Fruit fly (Drosophila melanogaster) whole organism, wandering third instar larva: Measurements from ENCODE around the gene CG9016.

Experiments used
- Abd-B ChIP-seq: fragments of >200 bp; optimal IDR thresholded peaks from 2 replicates; lab custom pipeline; 2017; ENCODE audit warnings: missing biosample characterization, missing genetic modification characterization
- CG32264 ChIP-seq: fragments of 200-800 bp; sonication (Bioruptor generic); optimal IDR thresholded peaks from 2 replicates; lab custom pipeline; 2016; ENCODE audit warnings: missing biosample characterization, missing genetic modification characterization
- CG9705 ChIP-seq: fragments of 200-800 bp; sonication (Bioruptor generic); optimal IDR thresholded peaks from 2 replicates; lab custom pipeline; 2018; ENCODE audit warnings: missing biosample characterization, mild to moderate bottlenecking, missing genetic modification characterization
- CrebA ChIP-seq: fragments of 200-800 bp; sonication (Bioruptor generic); optimal IDR thresholded peaks from 2 replicates; lab custom pipeline; 2016; ENCODE audit warnings: missing biosample characterization, mild to moderate bottlenecking, missing genetic modification characterization, borderline replicate concordance
- Dfd ChIP-seq: fragments of >200 bp; optimal IDR thresholded peaks from 2 replicates; lab custom pipeline; 2017; ENCODE audit warnings: missing biosample characterization, missing genetic modification characterization
- Dif ChIP-seq: fragments of 200-275, 200-300 bp; sonication (Bioruptor generic); optimal IDR thresholded peaks from 2 replicates; lab custom pipeline; 2018; ENCODE audit warnings: missing biosample characterization, missing genetic modification characterization; ENCODE audit not compliant: partially characterized antibody
- GATAd ChIP-seq: sonication (Bioruptor generic); optimal IDR thresholded peaks from 2 replicates; lab custom pipeline; 2016; ENCODE audit warnings: missing biosample characterization, missing genetic modification characterization
- HLH106 ChIP-seq: fragments of 200-800 bp; optimal IDR thresholded peaks from 3 replicates; lab custom pipeline; 2019; ENCODE audit warnings: missing biosample characterization, mild to moderate bottlenecking, missing genetic modification characterization, moderate library complexity
- Hnf4 ChIP-seq: fragments of 200-800 bp; sonication (Bioruptor generic); optimal IDR thresholded peaks from 2 replicates; lab custom pipeline; 2016; ENCODE audit warnings: missing biosample characterization, mild to moderate bottlenecking, missing genetic modification characterization
- Hr78 ChIP-seq: fragments of >200 bp; optimal IDR thresholded peaks from 2 replicates; lab custom pipeline; 2017; ENCODE audit warnings: missing biosample characterization, missing genetic modification characterization
- Hr83 ChIP-seq: fragments of 200-300 bp; sonication (Bioruptor generic); optimal IDR thresholded peaks from 2 replicates; lab custom pipeline; 2016; ENCODE audit warnings: missing biosample characterization, mild to moderate bottlenecking, missing genetic modification characterization, moderate library complexity; ENCODE audit not compliant: poor library complexity, severe bottlenecking
- Jra ChIP-seq: sonication (Bioruptor generic); optimal IDR thresholded peaks from 2 replicates; lab custom pipeline; 2016; ENCODE audit warnings: missing biosample characterization, missing genetic modification characterization
- Mio ChIP-seq: sonication (Bioruptor generic); optimal IDR thresholded peaks from 2 replicates; lab custom pipeline; 2016; ENCODE audit warnings: missing biosample characterization, missing genetic modification characterization
- Myc ChIP-seq: fragments of >200 bp; optimal IDR thresholded peaks from 2 replicates; lab custom pipeline; 2017
- N ChIP-seq: fragments of >200 bp; optimal IDR thresholded peaks from 2 replicates; lab custom pipeline; 2018; ENCODE audit warnings: missing biosample characterization, missing external identifiers, missing genetic modification characterization
- OdsH ChIP-seq: fragments of 200-800 bp; sonication (Bioruptor generic); optimal IDR thresholded peaks from 2 replicates; lab custom pipeline; 2016; ENCODE audit warnings: missing biosample characterization, mild to moderate bottlenecking, missing genetic modification characterization
- Rel ChIP-seq, 2 experiments: fragments of 200-800 bp; sonication (Bioruptor generic) in 1 of 2; optimal IDR thresholded peaks; 2 replicates in 1 of 2; 3 replicates in 1 of 2; lab custom pipeline; 2016 to 2019; ENCODE audit warnings: mild to moderate bottlenecking in 2 of 2, missing biosample characterization in 2 of 2, missing genetic modification characterization in 2 of 2, moderate library complexity in 1 of 2
- Sp1 ChIP-seq: fragments of 200-800 bp; sonication (Bioruptor generic); optimal IDR thresholded peaks from 3 replicates; lab custom pipeline; 2019; ENCODE audit warnings: missing biosample characterization, mild to moderate bottlenecking, missing genetic modification characterization, moderate library complexity
- Vsx2 ChIP-seq: fragments of 200-300, 225-300 bp; sonication (Bioruptor generic); optimal IDR thresholded peaks from 2 replicates; lab custom pipeline; 2018; ENCODE audit warnings: missing biosample characterization, missing genetic modification characterization; ENCODE audit not compliant: partially characterized antibody
- br ChIP-seq: fragments of 200-800 bp; sonication (Bioruptor generic); optimal IDR thresholded peaks from 2 replicates; lab custom pipeline; 2016; ENCODE audit warnings: missing biosample characterization, missing genetic modification characterization
- brk ChIP-seq: fragments of 200-800 bp; sonication (Bioruptor generic); optimal IDR thresholded peaks from 2 replicates; lab custom pipeline; 2016; ENCODE audit warnings: missing biosample characterization, mild to moderate bottlenecking, missing genetic modification characterization
- dl ChIP-seq, 2 experiments: fragments of 175-275, 200-275 bp in 1 of 2; fragments of 200-275 bp in 1 of 2; sonication (Bioruptor generic); optimal IDR thresholded peaks; lab custom pipeline; 2018; ENCODE audit warnings: mild to moderate bottlenecking in 2 of 2, missing biosample characterization in 2 of 2, missing genetic modification characterization in 2 of 2, moderate library complexity in 2 of 2; ENCODE audit not compliant: partially characterized antibody in 2 of 2, insufficient read depth in 1 of 2
- dmrt93B ChIP-seq: fragments of 200-800 bp; sonication (Bioruptor generic); optimal IDR thresholded peaks from 2 replicates; lab custom pipeline; 2018; ENCODE audit warnings: missing biosample characterization, mild to moderate bottlenecking, missing genetic modification characterization
- dsf ChIP-seq: sonication (Bioruptor generic); optimal IDR thresholded peaks from 2 replicates; lab custom pipeline; 2016; ENCODE audit warnings: missing biosample characterization, missing genetic modification characterization, borderline replicate concordance
- ey ChIP-seq: fragments of 200-800 bp; sonication (Bioruptor generic); optimal IDR thresholded peaks from 2 replicates; lab custom pipeline; 2016; ENCODE audit warnings: missing biosample characterization, missing genetic modification characterization
- foxo ChIP-seq, 2 experiments: fragments of 200-800 bp; sonication (Bioruptor generic); optimal IDR thresholded peaks; 2 replicates in 1 of 2; 3 replicates in 1 of 2; lab custom pipeline; 2016 to 2017; ENCODE audit warnings: missing biosample characterization in 2 of 2, missing genetic modification characterization in 2 of 2
- fru ChIP-seq: fragments of 200-800 bp; sonication (Bioruptor generic); optimal IDR thresholded peaks from 3 replicates; lab custom pipeline; 2016; ENCODE audit warnings: missing biosample characterization, mild to moderate bottlenecking, missing genetic modification characterization
- h ChIP-seq: fragments of 200-800 bp; sonication (Bioruptor generic); optimal IDR thresholded peaks from 3 replicates; lab custom pipeline; 2016; ENCODE audit warnings: missing biosample characterization, mild to moderate bottlenecking, missing genetic modification characterization
- jim ChIP-seq: fragments of 175-275, 200-325 bp; sonication (Bioruptor generic); optimal IDR thresholded peaks from 2 replicates; lab custom pipeline; 2016; ENCODE audit warnings: missing biosample characterization, mild to moderate bottlenecking, missing genetic modification characterization
- lola ChIP-seq: fragments of >200 bp; optimal IDR thresholded peaks from 2 replicates; lab custom pipeline; 2017; ENCODE audit warnings: missing biosample characterization, missing genetic modification characterization
- pan ChIP-seq: fragments of >200 bp; optimal IDR thresholded peaks from 2 replicates; lab custom pipeline; 2017
- psq ChIP-seq: fragments of 200-800 bp; sonication (Bioruptor generic); optimal IDR thresholded peaks from 3 replicates; lab custom pipeline; 2017; ENCODE audit warnings: missing biosample characterization, mild to moderate bottlenecking, missing genetic modification characterization, moderate library complexity
- rgr ChIP-seq: fragments of 200-800 bp; sonication (Bioruptor generic); optimal IDR thresholded peaks from 3 replicates; lab custom pipeline; 2016; ENCODE audit warnings: missing biosample characterization, mild to moderate bottlenecking, missing genetic modification characterization
- sage ChIP-seq: fragments of 200-800 bp; sonication (Bioruptor generic); optimal IDR thresholded peaks from 2 replicates; lab custom pipeline; 2016; ENCODE audit warnings: missing biosample characterization, mild to moderate bottlenecking, missing genetic modification characterization
- sv ChIP-seq: fragments of 200-800 bp; sonication (Bioruptor generic); optimal IDR thresholded peaks from 3 replicates; lab custom pipeline; 2016; ENCODE audit warnings: missing biosample characterization, missing genetic modification characterization
- tai ChIP-seq: sonication (Bioruptor generic); optimal IDR thresholded peaks from 2 replicates; lab custom pipeline; 2016; ENCODE audit warnings: missing biosample characterization, missing genetic modification characterization
- usp ChIP-seq: fragments of >200 bp; optimal IDR thresholded peaks from 2 replicates; lab custom pipeline; 2017; ENCODE audit warnings: missing biosample characterization, missing genetic modification characterization
- woc ChIP-seq: sonication (Bioruptor generic); optimal IDR thresholded peaks from 2 replicates; lab custom pipeline; 2016; ENCODE audit warnings: missing biosample characterization, mild to moderate bottlenecking, missing genetic modification characterization

Gene CG9016

dm6 chr2L:5943229-5944078, 20.0 kb upstream of the CG9016 start, which contains the start of the genes Sfp26Ad and Gpdh1:
Gene Sfp26Ad, minus strand, starts transcription at chr2L:5943304.
Gene Gpdh1, plus strand, starts transcription at chr2L:5943643.
- peak; percentile 72 for TF ChIP-seq Jra
- TF ChIP-seq sv (GFP tag; lab: Kevin White, UChicago) = peak; percentile 89
- TF ChIP-seq Vsx2 (GFP tag; lab: Kevin White, UChicago) = peak; percentile 29
- no peak for TF ChIP-seq lola
- TF ChIP-seq rgr (GFP tag; lab: Kevin White, UChicago) = peak; percentile 87
- TF ChIP-seq CrebA (GFP tag; lab: Kevin White, UChicago) = peak; percentile 89
- TF ChIP-seq sage = peak; percentile 76
- no peak for TF ChIP-seq Rel (GFP tag; optimal IDR thresholded peaks at IDR 0.05; lab: Kevin White, UChicago)
- TF ChIP-seq Rel (tag; optimal IDR thresholded peaks at IDR 0.05; lab: Kevin White, UChicago) = peak; percentile 46
- TF ChIP-seq Hr78 (GFP tag; lab: Kevin White, UChicago) = no peak
- no peak for TF ChIP-seq dmrt93B (GFP tag; lab: Kevin White, UChicago)
- TF ChIP-seq dl (GFP tag; optimal IDR thresholded peaks at IDR 0.05; lab: Kevin White, UChicago; ENCODE audit: insufficient read depth in 1 of 2, partially characterized antibody in 2 of 2) = peak; percentile 92 to 96
- TF ChIP-seq fru (GFP tag; lab: Kevin White, UChicago) = peak; percentile 83
- no peak for TF ChIP-seq usp (GFP tag; lab: Kevin White, UChicago)
- peak; percentile 44 for TF ChIP-seq woc
- TF ChIP-seq br (GFP tag; lab: Kevin White, UChicago) = peak; percentile 75
- no peak for TF ChIP-seq Abd-B (GFP tag; lab: Kevin White, UChicago)
- no peak for TF ChIP-seq Mio (GFP tag; lab: Kevin White, UChicago)
- TF ChIP-seq psq = peak; percentile 78
- peak; percentile 74 for TF ChIP-seq ey (GFP tag; lab: Kevin White, UChicago)
- TF ChIP-seq HLH106 (tag; lab: Kevin White, UChicago) = peak; percentile 72
- TF ChIP-seq jim = no peak
- peak; percentile 59 for TF ChIP-seq Sp1 (GFP tag; lab: Kevin White, UChicago)
- TF ChIP-seq Hr83 (GFP tag; lab: Kevin White, UChicago) = peak; percentile 76
- peak; percentile 95 for TF ChIP-seq Dif (GFP tag; lab: Kevin White, UChicago)
- no peak for TF ChIP-seq N (GFP tag; lab: Kevin White, UChicago)
- peak; percentile 79 for TF ChIP-seq CG9705 (GFP tag; lab: Kevin White, UChicago)
- TF ChIP-seq GATAd = peak; percentile 23
- peak; percentile 87 for TF ChIP-seq Hnf4 (GFP tag; lab: Kevin White, UChicago)
- peak; percentile 30 to 82 for TF ChIP-seq foxo (GFP tag; optimal IDR thresholded peaks at IDR 0.05; lab: Kevin White, UChicago)
- no peak for TF ChIP-seq pan
- TF ChIP-seq h (GFP tag; lab: Kevin White, UChicago) = peak; percentile 87
- TF ChIP-seq CG32264 = peak; percentile 57
- peak; percentile 80 for TF ChIP-seq OdsH (GFP tag; lab: Kevin White, UChicago)
- no peak for TF ChIP-seq tai (GFP tag; lab: Kevin White, UChicago)
- TF ChIP-seq dsf (GFP tag; lab: Kevin White, UChicago) = peak; percentile 88
- TF ChIP-seq brk (GFP tag; lab: Kevin White, UChicago) = peak; percentile 67
- no peak for TF ChIP-seq Dfd (GFP tag; lab: Kevin White, UChicago)
- peak; percentile 38 for TF ChIP-seq Myc

- no peak for TF ChIP-seq br (GFP tag; lab: Kevin White, UChicago)
- no peak for TF ChIP-seq lola
- no peak for TF ChIP-seq usp (GFP tag; lab: Kevin White, UChicago)
- TF ChIP-seq Mio (GFP tag; lab: Kevin White, UChicago) = no peak
- TF ChIP-seq Jra = no peak
- no peak for TF ChIP-seq Dfd (GFP tag; lab: Kevin White, UChicago)
- no peak for TF ChIP-seq dmrt93B (GFP tag; lab: Kevin White, UChicago)
- no peak for TF ChIP-seq sv (GFP tag; lab: Kevin White, UChicago)
- no peak for TF ChIP-seq Rel (GFP tag; optimal IDR thresholded peaks at IDR 0.05; lab: Kevin White, UChicago)
- no peak for TF ChIP-seq Rel (tag; optimal IDR thresholded peaks at IDR 0.05; lab: Kevin White, UChicago)
- TF ChIP-seq GATAd = no peak
- no peak for TF ChIP-seq Hr83 (GFP tag; lab: Kevin White, UChicago)
- TF ChIP-seq brk (GFP tag; lab: Kevin White, UChicago) = no peak
- TF ChIP-seq Dif (GFP tag; lab: Kevin White, UChicago) = no peak
- no peak for TF ChIP-seq foxo (GFP tag; optimal IDR thresholded peaks at IDR 0.05; lab: Kevin White, UChicago)
- no peak for TF ChIP-seq tai (GFP tag; lab: Kevin White, UChicago)
- TF ChIP-seq HLH106 (tag; lab: Kevin White, UChicago) = no peak
- TF ChIP-seq CG32264 = no peak
- no peak for TF ChIP-seq Myc
- no peak for TF ChIP-seq OdsH (GFP tag; lab: Kevin White, UChicago)
- TF ChIP-seq pan = no peak
Observed at dm6 chr2L:5927363-5927762, 3.9 kb upstream of the CG9016 start.
